Worm (Caenorhabditis elegans) whole organism, young adult: ENCODE results near the gene ins-21.

ENCODE experiments used
- F23B12.7 ChIP-seq: sonication (generic microtip); optimal IDR thresholded peaks from 2 replicates; lab custom pipeline; 2017; ENCODE audit warnings: missing genetic modification characterization, mild to moderate bottlenecking, missing compliant biosample characterization, antibody characterized with exemption, moderate library complexity; ENCODE audit not compliant: insufficient read depth
- F37B4.10 ChIP-seq: fragments of 200-800 bp; sonication (Bioruptor generic); IDR thresholded peaks from 2 replicates; pipeline ENCODE4 v1.3.6; 2022; ENCODE audit warnings: missing genetic modification characterization, missing compliant biosample characterization
- F39B2.1 ChIP-seq: fragments of 200-800 bp; sonication (Bioruptor generic); IDR thresholded peaks from 2 replicates; pipeline ENCODE4 v1.3.6; 2022; ENCODE audit warnings: missing genetic modification reagents, missing genetic modification characterization, missing compliant biosample characterization
- T26A5.8 ChIP-seq: sonication (generic microtip); optimal IDR thresholded peaks from 2 replicates; lab custom pipeline; 2016; ENCODE audit warnings: missing genetic modification characterization, missing compliant biosample characterization
- ZK185.1 ChIP-seq: sonication (generic microtip); optimal IDR thresholded peaks from 2 replicates; lab custom pipeline; 2016; ENCODE audit warnings: mild to moderate bottlenecking, missing genetic modification characterization, missing compliant biosample characterization; ENCODE audit not compliant: poor library complexity, severe bottlenecking
- akir-1 ChIP-seq: fragments of 200-800 bp; sonication (Bioruptor generic); optimal IDR thresholded peaks from 2 replicates; lab custom pipeline; 2018; ENCODE audit warnings: mild to moderate bottlenecking, missing genetic modification characterization, moderate library complexity, missing compliant biosample characterization
- ama-1 ChIP-seq, 3 experiments: fragments of 150-350 bp in 1 of 3; sonication (generic microtip) in 2 of 3; optimal IDR thresholded peaks; 2 replicates each; lab custom pipeline; 2014 to 2018; ENCODE audit warnings: missing biosample characterization in 2 of 3, missing genetic modification characterization in 2 of 3, missing genetic modification reagents in 2 of 3
- aptf-3 ChIP-seq: fragments of 200-800 bp; sonication (Bioruptor generic); IDR thresholded peaks from 2 replicates; pipeline ENCODE4 v1.3.6; 2022; ENCODE audit warnings: missing genetic modification characterization, missing compliant biosample characterization
- athp-1 ChIP-seq: sonication (generic microtip); optimal IDR thresholded peaks from 2 replicates; lab custom pipeline; 2017; ENCODE audit warnings: mild to moderate bottlenecking, missing genetic modification characterization, missing compliant biosample characterization
- bed-2 ChIP-seq: fragments of 200-800 bp; sonication (Bioruptor generic); IDR thresholded peaks from 2 replicates; pipeline ENCODE4 v1.3.6; 2022; ENCODE audit warnings: missing genetic modification reagents, missing genetic modification characterization, missing compliant biosample characterization
- cebp-1 ChIP-seq, 2 experiments: fragments of 200-800 bp in 1 of 2; sonication (Bioruptor generic) in 1 of 2; sonication (generic microtip) in 1 of 2; IDR thresholded peaks in 1 of 2; optimal IDR thresholded peaks in 1 of 2; 2 replicates each; pipeline versions ENCODE4 v1.3.6 to Lab custom; 2017 to 2022; ENCODE audit warnings: missing compliant biosample characterization in 2 of 2, missing genetic modification characterization in 2 of 2, mild to moderate bottlenecking in 1 of 2, missing genetic modification reagents in 1 of 2, moderate library complexity in 1 of 2
- ceh-100 ChIP-seq: fragments of 200-800 bp; sonication (Bioruptor generic); IDR thresholded peaks from 2 replicates; pipeline ENCODE4 v1.3.6; 2022; ENCODE audit warnings: missing genetic modification reagents, missing genetic modification characterization, missing compliant biosample characterization
- chd-7 ChIP-seq: sonication (generic microtip); optimal IDR thresholded peaks from 2 replicates; lab custom pipeline; 2016; ENCODE audit warnings: mild to moderate bottlenecking, missing genetic modification characterization, moderate library complexity, missing compliant biosample characterization
- dox-1 ChIP-seq: fragments of 200-800 bp; sonication (Bioruptor generic); IDR thresholded peaks from 2 replicates; pipeline ENCODE4 v1.3.6; 2022; ENCODE audit warnings: missing genetic modification reagents, missing genetic modification characterization, missing compliant biosample characterization
- dpff-1 ChIP-seq: sonication (generic microtip); optimal IDR thresholded peaks from 2 replicates; lab custom pipeline; 2017; ENCODE audit warnings: mild to moderate bottlenecking, missing genetic modification characterization, missing compliant biosample characterization
- efl-1 ChIP-seq: fragments of 150-350 bp; optimal IDR thresholded peaks from 2 replicates; lab custom pipeline; 2014; ENCODE audit warnings: missing biosample characterization, missing genetic modification reagents, missing genetic modification characterization
- egl-18 ChIP-seq: fragments of 200-800 bp; sonication (Bioruptor generic); IDR thresholded peaks from 2 replicates; pipeline ENCODE4 v1.3.6; 2022; ENCODE audit warnings: missing genetic modification reagents, missing genetic modification characterization, missing compliant biosample characterization
- fkh-3 ChIP-seq: sonication (generic microtip); optimal IDR thresholded peaks from 2 replicates; lab custom pipeline; 2016; ENCODE audit warnings: mild to moderate bottlenecking, missing genetic modification characterization, missing compliant biosample characterization
- hmg-1.2 ChIP-seq: fragments of 200-800 bp; sonication (Bioruptor generic); IDR thresholded peaks from 2 replicates; pipeline ENCODE4 v1.3.6; 2022; ENCODE audit warnings: missing genetic modification reagents, missing genetic modification characterization, missing compliant biosample characterization
- hsf-1 ChIP-seq: fragments of 200-800 bp; sonication (Bioruptor generic); IDR thresholded peaks from 2 replicates; pipeline ENCODE4 v1.3.6; 2022; ENCODE audit warnings: missing genetic modification reagents, missing genetic modification characterization, missing compliant biosample characterization
- lin-35 ChIP-seq, 3 experiments: fragments of 150-350 bp in 2 of 3; sonication (generic microtip) in 1 of 3; optimal IDR thresholded peaks; 2 replicates each; lab custom pipeline; 2014 to 2018; ENCODE audit warnings: missing biosample characterization in 3 of 3, missing genetic modification characterization in 3 of 3, missing genetic modification reagents in 3 of 3
- lin-54 ChIP-seq: fragments of 200-800 bp; sonication (Bioruptor generic); optimal IDR thresholded peaks from 2 replicates; lab custom pipeline; 2018; ENCODE audit warnings: mild to moderate bottlenecking, missing genetic modification characterization, missing compliant biosample characterization
- madf-10 ChIP-seq: sonication (generic microtip); optimal IDR thresholded peaks from 2 replicates; lab custom pipeline; 2016; ENCODE audit warnings: mild to moderate bottlenecking, missing genetic modification characterization, missing compliant biosample characterization
- madf-3 ChIP-seq: fragments of 200-800 bp; sonication (Bioruptor generic); IDR thresholded peaks from 2 replicates; pipeline ENCODE4 v1.3.6; 2022; ENCODE audit warnings: missing genetic modification reagents, missing genetic modification characterization, missing compliant biosample characterization
- madf-6 ChIP-seq: fragments of 200-800 bp; sonication (Bioruptor generic); IDR thresholded peaks from 2 replicates; pipeline ENCODE4 v1.3.6; 2022; ENCODE audit warnings: missing genetic modification reagents, missing genetic modification characterization, missing compliant biosample characterization
- nhr-179 ChIP-seq: sonication (generic microtip); optimal IDR thresholded peaks from 2 replicates; lab custom pipeline; 2016; ENCODE audit warnings: mild to moderate bottlenecking, missing genetic modification characterization, missing compliant biosample characterization
- rpc-1 ChIP-seq, 2 experiments: fragments of 150-350 bp in 1 of 2; sonication (generic microtip) in 1 of 2; optimal IDR thresholded peaks; 2 replicates each; lab custom pipeline; 2014 to 2018; ENCODE audit warnings: missing biosample characterization in 1 of 2, missing genetic modification characterization in 1 of 2, missing genetic modification reagents in 1 of 2, missing genotype in 1 of 2
- sea-2 ChIP-seq: fragments of 200-800 bp; sonication (Bioruptor generic); IDR thresholded peaks from 2 replicates; pipeline ENCODE4 v1.3.6; 2022; ENCODE audit warnings: missing genetic modification characterization, missing compliant biosample characterization
- unc-130 ChIP-seq: sonication (generic microtip); optimal IDR thresholded peaks from 2 replicates; lab custom pipeline; 2016; ENCODE audit warnings: missing genetic modification reagents, missing genetic modification characterization, missing compliant biosample characterization
- ztf-18 ChIP-seq: sonication (generic microtip); optimal IDR thresholded peaks from 2 replicates; lab custom pipeline; 2016; ENCODE audit warnings: missing genotype, mild to moderate bottlenecking, missing genetic modification characterization, missing compliant biosample characterization
- ztf-22 ChIP-seq: fragments of 200-800 bp; sonication (Bioruptor generic); optimal IDR thresholded peaks from 2 replicates; lab custom pipeline; 2018; ENCODE audit warnings: mild to moderate bottlenecking, missing genetic modification characterization, moderate library complexity, missing compliant biosample characterization

The ins-21 gene

DNA sequence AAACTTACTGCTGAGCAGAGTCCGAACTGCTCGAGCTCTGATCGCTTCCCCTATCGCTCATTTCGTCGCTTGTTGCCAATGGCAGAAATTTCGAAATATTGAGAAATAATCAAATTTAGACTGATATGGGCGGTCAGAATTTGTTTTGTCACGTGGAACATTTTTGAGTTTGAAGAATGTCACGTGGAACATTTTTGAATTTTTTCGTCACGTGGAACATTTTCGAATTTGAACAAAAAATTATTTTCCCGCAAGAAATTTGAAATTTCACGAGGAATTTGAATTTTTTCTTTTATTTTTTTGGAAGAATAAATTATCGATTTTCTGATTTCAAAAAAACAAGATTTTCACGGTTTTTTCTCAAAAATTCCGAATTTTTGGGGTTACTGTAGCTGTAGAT lies 13.4 kb upstream of the ins-21 start, which contains the start of gene fbxa-155:
Gene fbxa-155 (minus strand): TSS at position 101 of the 400 bp plus-strand sequence.
- TF ChIP-seq aptf-3 (GFP tag; lab: Robert Waterston, UW) = no peak
- no peak for TF ChIP-seq F39B2.1
- no peak for TF ChIP-seq T26A5.8 (tag; lab: Kevin White, UChicago)
- no peak for TF ChIP-seq dox-1 (GFP tag; lab: Robert Waterston, UW)
- TF ChIP-seq chd-7 (tag; lab: Kevin White, UChicago) = no peak
- TF ChIP-seq sea-2 (GFP tag; lab: Robert Waterston, UW) = no peak
- no peak for TF ChIP-seq athp-1 (tag; lab: Kevin White, UChicago)
- TF ChIP-seq ama-1 (optimal IDR thresholded peaks at IDR 0.05; lab: Kevin White, UChicago) = no peak
- no peak for TF ChIP-seq ama-1 (GFP tag; optimal IDR thresholded peaks at IDR 0.05; lab: Kevin White, UChicago)
- no peak for TF ChIP-seq dpff-1 (tag; lab: Kevin White, UChicago)
- TF ChIP-seq F37B4.10 (GFP tag; lab: Robert Waterston, UW) = no peak
- TF ChIP-seq nhr-179 (tag; lab: Kevin White, UChicago) = no peak
- no peak for TF ChIP-seq ztf-22 (GFP tag; lab: Kevin White, UChicago)
- TF ChIP-seq ceh-100 = no peak

DNA sequence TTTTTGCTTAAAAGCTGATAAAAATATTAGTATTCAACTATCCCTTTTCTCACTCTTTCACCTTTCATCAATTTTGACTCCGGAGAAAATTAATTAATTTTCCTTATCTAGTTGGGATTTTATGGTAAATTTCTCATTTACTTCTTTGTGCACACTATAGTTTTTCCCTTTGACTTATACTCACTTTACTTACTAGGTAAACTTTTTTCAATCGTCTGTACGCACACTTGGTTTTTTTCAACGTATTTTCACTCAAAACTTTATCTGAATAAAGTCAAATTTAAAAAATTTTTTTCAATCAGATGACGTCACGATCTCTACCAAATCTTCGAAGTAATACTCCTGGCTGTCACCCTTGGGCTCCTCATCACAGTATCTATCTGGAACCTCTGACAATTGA lies 11.4 kb upstream of the ins-21 start, which contains the start of gene C05B5.16:
Gene C05B5.16 (plus strand): TSS at position 301 of the 400 bp plus-strand sequence.
- no peak for TF ChIP-seq fkh-3
- no peak for TF ChIP-seq hsf-1 (GFP tag; lab: Robert Waterston, UW)
- TF ChIP-seq F23B12.7 (tag; lab: Kevin White, UChicago) = no peak
- TF ChIP-seq egl-18 (GFP tag; lab: Robert Waterston, UW) = no peak
- no peak for TF ChIP-seq madf-6 (GFP tag; lab: Robert Waterston, UW)
- no peak for TF ChIP-seq bed-2 (GFP tag; lab: Robert Waterston, UW)
- TF ChIP-seq ztf-22 (GFP tag; lab: Kevin White, UChicago) = no peak
- no peak for TF ChIP-seq dox-1 (GFP tag; lab: Robert Waterston, UW)
- no peak for TF ChIP-seq ZK185.1 (tag; lab: Kevin White, UChicago)
- no peak for TF ChIP-seq unc-130 (GFP tag; lab: Kevin White, UChicago)
- TF ChIP-seq rpc-1 (optimal IDR thresholded peaks at IDR 0.05; lab: Kevin White, UChicago) = no peak
- no peak for TF ChIP-seq rpc-1 (tag; optimal IDR thresholded peaks at IDR 0.05; lab: Kevin White, UChicago)
- no peak for TF ChIP-seq aptf-3 (GFP tag; lab: Robert Waterston, UW)
- no peak for TF ChIP-seq lin-35 (GFP tag; optimal IDR thresholded peaks at IDR 0.05; lab: Kevin White, UChicago)
- no peak for TF ChIP-seq akir-1

DNA sequence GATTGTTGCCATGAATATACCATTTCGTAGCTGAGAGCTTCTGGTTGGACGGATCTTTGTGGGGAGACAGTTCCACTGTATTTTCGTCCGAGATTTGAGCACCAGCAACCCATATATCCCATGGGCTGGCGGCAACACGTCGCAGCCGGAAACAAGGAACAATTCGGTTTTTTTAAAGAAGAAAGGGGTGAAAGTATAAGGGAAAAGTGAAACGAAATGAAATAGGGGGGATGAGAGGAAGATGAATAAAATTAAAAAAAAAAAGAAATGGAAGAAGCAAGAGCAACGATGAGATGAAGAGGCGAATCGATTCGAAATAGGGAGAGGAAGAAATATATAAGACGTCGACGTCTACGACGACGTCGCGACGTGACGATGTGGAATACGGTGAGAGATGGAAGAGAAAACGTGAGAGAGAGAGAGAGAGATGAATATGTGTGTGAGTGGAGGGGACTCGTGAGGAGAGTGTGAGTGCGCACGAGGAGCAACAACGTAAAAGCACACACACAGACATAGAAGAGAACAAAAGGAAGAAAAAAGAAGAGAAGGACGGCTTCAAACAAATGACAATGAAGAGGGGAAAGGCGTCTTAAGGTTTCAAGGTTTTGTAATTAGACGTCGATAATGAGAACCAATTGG lies 7.0 kb upstream of the ins-21 start, which contains the start of gene rgs-1:
Gene rgs-1 (minus strand): TSS at position 146 of the 639 bp plus-strand sequence.
- no peak for TF ChIP-seq lin-35 (GFP tag; optimal IDR thresholded peaks at IDR 0.05; lab: Kevin White, UChicago)
- peak; percentile 32 for TF ChIP-seq madf-10 (tag; lab: Kevin White, UChicago)
- no peak for TF ChIP-seq madf-3 (GFP tag; lab: Robert Waterston, UW)

DNA sequence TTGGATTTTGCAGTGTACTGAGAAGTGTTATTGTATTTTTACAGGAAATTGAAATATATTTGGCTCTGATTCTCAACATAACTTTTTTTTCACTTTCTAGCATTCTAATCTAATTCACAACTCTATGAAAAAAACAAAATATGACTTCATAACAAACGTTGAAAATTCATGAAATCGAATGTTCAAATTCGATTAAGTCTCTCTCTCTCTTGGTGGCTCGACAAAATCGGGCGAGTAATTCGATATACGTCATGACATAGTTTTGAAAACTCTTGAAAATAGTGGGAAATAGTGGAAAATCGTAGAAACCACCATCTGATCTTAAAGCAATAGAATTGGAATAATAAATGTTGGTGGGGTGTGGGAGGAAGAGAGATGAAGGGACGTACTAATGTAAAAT lies 5.5 kb upstream of the ins-21 start:
- TF ChIP-seq hmg-1.2 (GFP tag; lab: Robert Waterston, UW) (no peak), lin-54 (GFP tag; lab: Kevin White, UChicago) (no peak), T26A5.8 (tag; lab: Kevin White, UChicago) (no peak), ZK185.1 (tag; lab: Kevin White, UChicago) (no peak)

DNA sequence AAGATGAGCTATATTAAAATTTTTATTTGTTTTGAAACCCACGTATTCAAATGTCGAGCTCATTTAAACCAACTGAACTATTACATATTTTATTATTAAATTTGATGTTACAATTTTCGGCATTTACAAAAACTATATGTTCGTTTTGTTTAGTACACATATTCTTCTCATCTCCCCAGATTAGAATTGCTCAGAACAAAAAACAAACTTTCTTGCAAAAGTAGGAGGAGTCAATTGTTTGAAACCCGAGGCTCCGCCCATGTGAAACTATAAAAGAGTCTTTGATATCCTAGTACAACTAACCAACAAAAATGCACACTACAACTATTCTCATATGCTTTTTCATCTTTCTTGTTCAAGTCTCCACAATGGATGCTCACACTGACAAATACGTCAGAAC lies 2.4 kb downstream of the ins-21 start, which contains the start of gene ins-22:
Gene ins-22 (plus strand): TSS at position 301 of the 400 bp plus-strand sequence.
- TF ChIP-seq fkh-3 (no peak), ztf-18 (tag; lab: Kevin White, UChicago) (no peak), cebp-1 (GFP tag; IDR thresholded peaks at IDR 0.05; lab: Robert Waterston, UW) (no peak), cebp-1 (tag; optimal IDR thresholded peaks at IDR 0.05; lab: Kevin White, UChicago) (no peak), efl-1 (no peak)
